Fruit fly (Drosophila melanogaster): Measurements from ENCODE around the gene CG1552.
A peak's percentile ranks its signal among the peaks of the same experiment; 100 is the strongest.

Gene CG1552

DNA sequence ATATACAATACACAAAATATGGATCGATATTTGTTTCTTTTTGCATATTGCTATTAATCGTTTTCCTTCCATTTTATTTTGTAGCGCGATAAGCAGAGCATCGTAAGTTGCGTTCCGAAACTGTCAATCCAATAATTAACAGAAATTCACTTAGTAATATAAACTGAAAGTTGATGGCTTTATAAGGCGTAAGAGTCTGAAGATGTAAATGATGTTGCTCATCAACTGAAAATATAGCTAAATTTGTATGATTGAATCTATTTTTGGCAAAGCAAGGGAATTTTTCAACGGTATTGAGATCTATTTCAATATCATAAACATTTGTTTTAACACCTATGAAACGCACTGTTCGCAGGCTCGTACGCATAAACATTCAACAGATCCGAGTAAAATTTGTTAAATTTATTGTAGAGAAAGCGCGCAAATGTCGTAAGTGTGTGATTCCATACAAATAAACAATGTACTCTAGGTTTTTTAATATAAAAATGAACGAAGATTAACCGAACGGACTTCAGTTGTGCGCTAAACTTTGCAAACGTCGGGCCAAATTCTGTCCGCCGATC is 35.5 kb upstream of the CG1552 start, which contains the start of gene Vago:
Gene Vago (plus strand): TSS at position 513 of the 563 bp plus-strand sequence.
- no peak for TF ChIP-seq GATAd (GFP tag; optimal IDR thresholded peaks at IDR 0.05)
- TF ChIP-seq OdsH (GFP tag; optimal IDR thresholded peaks at IDR 0.05): no peak
- TF ChIP-seq Sp1 (GFP tag; optimal IDR thresholded peaks at IDR 0.05): peak; percentile 34
- no peak for TF ChIP-seq dl (GFP tag; optimal IDR thresholded peaks at IDR 0.05; ENCODE audit: insufficient read depth in 1 of 2, partially characterized antibody in 2 of 2)
- TF ChIP-seq usp (GFP tag; optimal IDR thresholded peaks at IDR 0.05): no peak
- TF ChIP-seq Myc (optimal IDR thresholded peaks at IDR 0.05): no peak
- peak; percentile 23 for TF ChIP-seq ey (GFP tag; optimal IDR thresholded peaks at IDR 0.05)
- no peak for TF ChIP-seq dmrt93B (GFP tag; optimal IDR thresholded peaks at IDR 0.05)
- peak; percentile 42 for TF ChIP-seq fru (GFP tag; optimal IDR thresholded peaks at IDR 0.05)
- no peak for TF ChIP-seq Rel (GFP tag; optimal IDR thresholded peaks at IDR 0.05)
- TF ChIP-seq Rel (tag; optimal IDR thresholded peaks at IDR 0.05): peak; percentile 50
- no peak for TF ChIP-seq CrebA (GFP tag; optimal IDR thresholded peaks at IDR 0.05; ENCODE audit: borderline replicate concordance)
- TF ChIP-seq woc (GFP tag; optimal IDR thresholded peaks at IDR 0.05): peak; percentile 3
- TF ChIP-seq br (GFP tag; optimal IDR thresholded peaks at IDR 0.05): peak; percentile 22
- no peak for TF ChIP-seq dsf (GFP tag; optimal IDR thresholded peaks at IDR 0.05; ENCODE audit: borderline replicate concordance)
- TF ChIP-seq h (GFP tag; optimal IDR thresholded peaks at IDR 0.05): no peak
- no peak for TF ChIP-seq Hr83 (GFP tag; optimal IDR thresholded peaks at IDR 0.05; ENCODE audit: poor library complexity, severe bottlenecking)
- TF ChIP-seq HLH106 (tag; optimal IDR thresholded peaks at IDR 0.05): peak; percentile 55

DNA sequence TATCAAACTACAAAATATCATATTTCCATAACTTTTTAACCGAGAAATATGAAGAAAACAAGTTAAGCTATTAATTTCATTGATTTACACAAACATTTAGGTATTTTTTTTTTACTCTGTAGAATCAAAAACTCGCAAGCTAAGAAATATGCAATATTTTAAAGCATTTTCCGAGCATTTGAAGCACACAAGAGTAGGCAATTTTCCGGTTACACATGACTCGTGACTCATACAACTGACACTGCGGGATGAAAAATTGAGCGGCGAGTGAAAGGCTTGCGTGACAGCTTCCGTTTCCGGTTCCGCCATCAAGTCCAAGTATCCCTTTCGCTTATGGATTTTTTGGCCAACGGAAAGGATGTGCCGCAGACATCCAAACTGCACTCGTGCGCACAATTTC is 34.0 kb upstream of the CG1552 start:
- TF ChIP-seq N (GFP tag; optimal IDR thresholded peaks at IDR 0.05) (peak; percentile 7), rgr (GFP tag; optimal IDR thresholded peaks at IDR 0.05) (no peak)

dm6 chrX:11086250-11086649 is 32.9 kb upstream of the CG1552 start, which contains the start of gene sev:
TSS of gene sev (minus strand) at chrX:11086299.
- TF ChIP-seq psq (GFP tag; optimal IDR thresholded peaks at IDR 0.05): no peak
- TF ChIP-seq Sp1 (GFP tag; optimal IDR thresholded peaks at IDR 0.05): no peak
- TF ChIP-seq CrebA (GFP tag; optimal IDR thresholded peaks at IDR 0.05; ENCODE audit: borderline replicate concordance): no peak
- TF ChIP-seq rgr (GFP tag; optimal IDR thresholded peaks at IDR 0.05): no peak

dm6 chrX:11083007-11083406 is 29.7 kb upstream of the CG1552 start:
- TF ChIP-seq Dif (GFP tag; optimal IDR thresholded peaks at IDR 0.05; ENCODE audit: partially characterized antibody): no peak
- no peak for TF ChIP-seq Myc (optimal IDR thresholded peaks at IDR 0.05)
- no peak for TF ChIP-seq sv (GFP tag; optimal IDR thresholded peaks at IDR 0.05)
- no peak for TF ChIP-seq Vsx2 (GFP tag; optimal IDR thresholded peaks at IDR 0.05; ENCODE audit: partially characterized antibody)
- no peak for TF ChIP-seq br (GFP tag; optimal IDR thresholded peaks at IDR 0.05)
- TF ChIP-seq Mio (GFP tag; optimal IDR thresholded peaks at IDR 0.05): no peak
- TF ChIP-seq pan (optimal IDR thresholded peaks at IDR 0.05): no peak
- no peak for TF ChIP-seq GATAd (GFP tag; optimal IDR thresholded peaks at IDR 0.05)
- no peak for TF ChIP-seq CG9705 (GFP tag; optimal IDR thresholded peaks at IDR 0.05)
- no peak for TF ChIP-seq fru (GFP tag; optimal IDR thresholded peaks at IDR 0.05)
- no peak for TF ChIP-seq sage (GFP tag; optimal IDR thresholded peaks at IDR 0.05)
- no peak for TF ChIP-seq Hnf4 (GFP tag; optimal IDR thresholded peaks at IDR 0.05)
- no peak for TF ChIP-seq Hr83 (GFP tag; optimal IDR thresholded peaks at IDR 0.05; ENCODE audit: poor library complexity, severe bottlenecking)
- TF ChIP-seq foxo (GFP tag; optimal IDR thresholded peaks at IDR 0.05): no peak
- TF ChIP-seq lola (GFP tag; optimal IDR thresholded peaks at IDR 0.05): no peak
- no peak for TF ChIP-seq jim (GFP tag; optimal IDR thresholded peaks at IDR 0.05)
- no peak for TF ChIP-seq CG32264 (GFP tag; optimal IDR thresholded peaks at IDR 0.05)

dm6 chrX:11081834-11082233 is 28.5 kb upstream of the CG1552 start:
- TF ChIP-seq CG9705 (GFP tag; optimal IDR thresholded peaks at IDR 0.05) (no peak), N (GFP tag; optimal IDR thresholded peaks at IDR 0.05) (no peak), jim (GFP tag; optimal IDR thresholded peaks at IDR 0.05) (no peak), Hnf4 (GFP tag; optimal IDR thresholded peaks at IDR 0.05) (no peak), dmrt93B (GFP tag; optimal IDR thresholded peaks at IDR 0.05) (no peak), Rel (GFP tag; optimal IDR thresholded peaks at IDR 0.05) (no peak), Rel (tag; optimal IDR thresholded peaks at IDR 0.05) (no peak), CrebA (GFP tag; optimal IDR thresholded peaks at IDR 0.05; ENCODE audit: borderline replicate concordance) (no peak), OdsH (GFP tag; optimal IDR thresholded peaks at IDR 0.05) (no peak), Hr78 (GFP tag; optimal IDR thresholded peaks at IDR 0.05) (no peak)
